Worm (Caenorhabditis elegans) whole organism, early embryonic: ENCODE results near the gene C06G3.3.

Experiments used
- aly-1 ChIP-seq: sonication (generic microtip); optimal IDR thresholded peaks from 2 replicates; lab custom pipeline; 2016; ENCODE audit warnings: missing genetic modification characterization, missing compliant biosample characterization
- ama-1 ChIP-seq: fragments of 150-350 bp; optimal IDR thresholded peaks from 2 replicates; lab custom pipeline; 2014
- ceh-13 ChIP-seq: fragments of 200-800 bp; sonication (Bioruptor generic); optimal IDR thresholded peaks from 2 replicates; lab custom pipeline; 2018; ENCODE audit warnings: mild to moderate bottlenecking, missing genetic modification characterization, missing compliant biosample characterization
- flt-1 ChIP-seq: fragments of 200-800 bp; sonication (Bioruptor generic); IDR thresholded peaks from 2 replicates; pipeline ENCODE4 v1.3.6; 2022; ENCODE audit warnings: missing genetic modification characterization, missing compliant biosample characterization
- hmbx-1 ChIP-seq: sonication (generic microtip); optimal IDR thresholded peaks from 2 replicates; lab custom pipeline; 2016; ENCODE audit warnings: mild to moderate bottlenecking, missing genetic modification characterization, missing compliant biosample characterization
- hnd-1 ChIP-seq: sonication (generic microtip); optimal IDR thresholded peaks from 2 replicates; lab custom pipeline; 2016; ENCODE audit warnings: missing genetic modification characterization, missing compliant biosample characterization
- pes-1 ChIP-seq: fragments of 200-800 bp; sonication (Bioruptor generic); IDR thresholded peaks from 2 replicates; pipeline ENCODE4 v1.3.6; 2022; ENCODE audit warnings: missing genetic modification reagents, missing genetic modification characterization, missing compliant biosample characterization
- tra-4 ChIP-seq: sonication (generic microtip); optimal IDR thresholded peaks from 2 replicates; lab custom pipeline; 2017; ENCODE audit warnings: missing genetic modification characterization, missing compliant biosample characterization

DNA sequence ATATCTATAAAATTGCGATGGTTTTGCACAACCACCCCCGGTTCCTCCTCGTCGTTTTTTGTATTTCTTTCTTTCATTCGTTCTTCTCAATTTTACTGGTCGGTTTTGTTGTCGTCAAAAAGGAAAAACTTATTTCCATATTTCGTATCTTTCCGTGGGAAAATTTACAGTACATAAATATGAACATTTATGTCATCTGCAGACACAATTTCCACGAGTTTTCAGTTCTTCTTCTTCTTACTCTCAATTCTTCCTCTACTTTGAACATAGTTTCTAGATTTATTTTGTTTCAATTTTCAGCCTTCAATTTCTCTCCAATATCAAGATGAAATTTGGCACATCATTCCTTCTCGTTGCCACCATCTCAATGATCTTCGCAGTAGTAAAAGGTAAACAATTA is 45.3 kb downstream of the C06G3.3 start, which contains the start of gene Y43B11AR.1:
- no peak for TF ChIP-seq hmbx-1 (tag; lab: Kevin White, UChicago)
- TF ChIP-seq flt-1 (GFP tag; lab: Robert Waterston, UW), result no peak
- no peak for TF ChIP-seq hnd-1 (tag; lab: Kevin White, UChicago)
- TF ChIP-seq ama-1 (lab: Kevin White, UChicago), result no peak
- no peak for TF ChIP-seq aly-1 (tag; lab: Kevin White, UChicago)
- TF ChIP-seq tra-4, result no peak
- no peak for TF ChIP-seq ceh-13 (GFP tag; lab: Kevin White, UChicago)
- TF ChIP-seq pes-1 (GFP tag; lab: Robert Waterston, UW), result no peak
